Fruit fly (Drosophila melanogaster) whole organism: ENCODE data around the gene Ugt36F1.

Experiments used
- CG8478 ChIP-seq: fragments of >200 bp; optimal IDR thresholded peaks from 2 replicates; lab custom pipeline; 2018; ENCODE audit warnings: inconsistent platforms
- psq ChIP-seq: fragments of >200 bp; optimal IDR thresholded peaks from 2 replicates; lab custom pipeline; 2017

DNA sequence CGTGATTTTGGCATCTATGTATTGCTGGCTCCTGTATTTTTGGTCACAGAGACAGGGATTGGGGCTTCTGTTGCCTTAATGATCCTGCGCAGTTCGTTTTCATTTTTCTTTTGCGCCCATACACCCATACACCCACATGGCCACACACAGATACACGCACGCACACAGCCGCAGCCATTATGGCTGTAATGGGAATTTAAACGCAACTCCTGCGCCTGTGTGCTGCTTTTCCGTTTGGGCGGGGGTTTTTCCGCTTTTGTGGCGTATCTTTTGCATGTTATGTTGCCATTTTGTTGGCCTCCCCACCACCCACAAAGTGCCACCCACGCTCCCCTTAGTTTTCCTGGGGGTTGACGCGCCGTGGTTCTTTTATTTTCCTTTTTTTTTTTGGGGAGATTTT, 48.7 kb downstream of the Ugt36F1 start:
- TF ChIP-seq CG8478 (lab: Kevin White, UChicago) (no peak), psq (lab: Kevin White, UChicago) (no peak)
